Worm (Caenorhabditis elegans): Measurements from ENCODE around the gene crb-1.

DNA sequence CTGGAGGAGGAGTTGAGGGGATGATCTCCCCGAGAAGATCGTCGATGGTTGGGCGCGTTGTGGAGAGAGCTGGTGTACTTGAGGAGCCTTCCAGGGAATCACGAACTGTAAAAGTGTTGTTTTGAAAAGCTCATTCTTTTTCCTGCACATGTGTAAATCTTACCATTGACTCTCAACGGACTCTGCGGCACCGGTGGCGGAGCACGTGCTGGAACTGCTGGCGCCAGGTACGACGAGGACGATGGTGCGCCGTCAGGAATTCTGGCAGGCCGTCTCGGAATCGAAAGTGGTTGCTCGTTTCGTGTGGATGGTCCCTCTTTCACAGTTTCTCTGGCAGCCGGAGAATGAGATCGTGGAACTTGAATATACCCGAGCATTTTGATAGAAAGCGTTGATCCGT is 29.5 kb downstream of the crb-1 start:
- TF ChIP-seq elt-2 (tag; optimal IDR thresholded peaks at IDR 0.05) (no peak), pqm-1 (tag; optimal IDR thresholded peaks at IDR 0.05) (no peak), nhr-28 (tag; optimal IDR thresholded peaks at IDR 0.05) (no peak), egl-27 (tag; optimal IDR thresholded peaks at IDR 0.05) (no peak), unc-39 (tag; optimal IDR thresholded peaks at IDR 0.05) (no peak)

Measured in whole organism, L3 larva.